Worm (Caenorhabditis elegans): ENCODE measurements around the gene srsx-16.
A peak's percentile ranks its signal among the peaks of the same experiment; 100 is the strongest.

The srsx-16 gene

DNA sequence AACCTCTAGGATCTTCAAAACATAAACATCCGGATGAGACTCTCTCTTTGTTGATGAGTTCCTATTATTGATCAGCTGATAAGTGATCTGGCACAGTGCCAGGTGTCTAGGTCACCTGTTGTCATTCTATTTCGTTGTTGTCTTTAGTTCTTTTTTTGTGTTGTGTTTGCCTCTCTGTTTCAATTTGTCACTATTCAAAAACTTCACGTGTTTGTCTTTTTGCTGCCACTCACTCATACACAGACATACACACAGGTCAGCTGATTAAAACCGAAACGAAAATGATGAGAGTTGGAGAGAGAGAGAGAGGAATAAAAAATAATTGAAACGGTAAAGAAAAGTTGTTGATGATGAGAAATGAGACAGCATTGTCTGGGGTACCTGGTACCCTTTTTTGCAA is 28.4 kb downstream of the srsx-16 start (continued):
- TF ChIP-seq hmg-1.1 (GFP tag; IDR thresholded peaks at IDR 0.05) (peak; percentile 48; the same call in 1 of the 2 replicates), zfp-3 (GFP tag; conservative IDR thresholded peaks at IDR 0.05) (peak; percentile 80), gei-8 (GFP tag; optimal IDR thresholded peaks at IDR 0.05) (peak; percentile 87), ZK337.2 (GFP tag; IDR thresholded peaks at IDR 0.05) (no peak), ztf-11 (tag; optimal IDR thresholded peaks at IDR 0.05) (no peak), daf-16 (GFP tag; optimal IDR thresholded peaks at IDR 0.05) (peak; percentile 92 to 95), daf-16 (tag; optimal IDR thresholded peaks at IDR 0.05) (peak; percentile 99), set-16 (GFP tag; IDR thresholded peaks at IDR 0.05) (0 out of 2 replicates have a peak, but pooled peaks have one; percentile 9), F37D6.2 (tag; optimal IDR thresholded peaks at IDR 0.05) (no peak), nhr-25 (tag; optimal IDR thresholded peaks at IDR 0.05; ENCODE audit: borderline replicate concordance, insufficient read depth) (peak; percentile 58), lsy-2 (tag; optimal IDR thresholded peaks at IDR 0.05) (peak in 1 of 2 experiments; percentile 84), mep-1 (tag; optimal IDR thresholded peaks at IDR 0.05) (peak; percentile 79), T26A8.4 (GFP tag; IDR thresholded peaks at IDR 0.05) (0 out of 2 replicates have a peak, but pooled peaks have one; percentile 46), arid-1 (GFP tag; conservative IDR thresholded peaks at IDR 0.05) (0 out of 2 replicates have a peak, but pooled peaks have one; percentile 38), ceh-20 (GFP tag; IDR thresholded peaks at IDR 0.05) (peak; percentile 69; the same call in 1 of the 2 replicates), dmd-6 (GFP tag; IDR thresholded peaks at IDR 0.05) (peak; percentile 99), hlh-30 (tag; optimal IDR thresholded peaks at IDR 0.05; ENCODE audit: insufficient read depth) (peak; percentile 98), ceh-28 (tag; optimal IDR thresholded peaks at IDR 0.05) (no peak), nhr-6 (tag; optimal IDR thresholded peaks at IDR 0.05) (peak; percentile 37), jun-1 (tag; optimal IDR thresholded peaks at IDR 0.05) (peak; percentile 31), dve-1 (tag; optimal IDR thresholded peaks at IDR 0.05; ENCODE audit: insufficient read depth) (peak; percentile 99), mes-2 (tag; optimal IDR thresholded peaks at IDR 0.05; ENCODE audit: poor library complexity, severe bottlenecking) (peak; percentile 48), aha-1 (tag) (peak; percentile 51), mdt-29 (GFP tag; IDR thresholded peaks at IDR 0.05) (peak; percentile 89), hlh-11 (tag; optimal IDR thresholded peaks at IDR 0.05) (peak; percentile 98), nhr-10 (tag; optimal IDR thresholded peaks at IDR 0.05) (peak; percentile 22), nhr-48 (tag; optimal IDR thresholded peaks at IDR 0.05) (peak; percentile 89), tra-1 (GFP tag; IDR thresholded peaks at IDR 0.05) (peak; percentile 91), lin-13 (GFP tag; optimal IDR thresholded peaks at IDR 0.05) (peak; percentile 48), ama-1 (optimal IDR thresholded peaks at IDR 0.05) (peak; percentile 36), pqm-1 (tag; optimal IDR thresholded peaks at IDR 0.05) (peak; percentile 75), unc-62 (GFP tag; optimal IDR thresholded peaks at IDR 0.05 in 1 of 2) (peak; percentile 43 to 100), unc-62 (tag; optimal IDR thresholded peaks at IDR 0.05) (no peak), rbr-2 (tag; optimal IDR thresholded peaks at IDR 0.05) (no peak), F49E8.2 (tag; optimal IDR thresholded peaks at IDR 0.05; ENCODE audit: borderline replicate concordance) (no peak)

- TF ChIP-seq mdl-1 (tag; optimal IDR thresholded peaks at IDR 0.05) (peak in 1 of 2 experiments; percentile 33), ces-1 (GFP tag; optimal IDR thresholded peaks at IDR 0.05) (no peak), lsy-2 (tag; optimal IDR thresholded peaks at IDR 0.05) (peak in 1 of 2 experiments; percentile 60), dmd-9 (GFP tag; IDR thresholded peaks at IDR 0.05) (no peak), lin-29 (GFP tag; IDR thresholded peaks at IDR 0.05) (no peak), nhr-6 (tag; optimal IDR thresholded peaks at IDR 0.05) (no peak), mxl-2 (GFP tag; conservative IDR thresholded peaks at IDR 0.05) (no peak), fos-1 (tag; optimal IDR thresholded peaks at IDR 0.05) (no peak), nhr-48 (tag; optimal IDR thresholded peaks at IDR 0.05) (peak; percentile 43), madf-9 (GFP tag; conservative IDR thresholded peaks at IDR 0.05) (no peak), daf-16 (GFP tag; optimal IDR thresholded peaks at IDR 0.05) (peak; percentile 7 to 51), daf-16 (tag; optimal IDR thresholded peaks at IDR 0.05) (peak; percentile 97), nhr-10 (tag; optimal IDR thresholded peaks at IDR 0.05) (no peak), snpc-4 (tag; optimal IDR thresholded peaks at IDR 0.05) (no peak), unc-62 (GFP tag; optimal IDR thresholded peaks at IDR 0.05 in 1 of 2) (no peak), unc-62 (tag; optimal IDR thresholded peaks at IDR 0.05) (no peak), daf-12 (tag; optimal IDR thresholded peaks at IDR 0.05) (no peak), pqm-1 (tag; optimal IDR thresholded peaks at IDR 0.05) (peak; percentile 83), nhr-11 (tag; optimal IDR thresholded peaks at IDR 0.05) (no peak), lim-7 (GFP tag; IDR thresholded peaks at IDR 0.05) (no peak), spr-3 (GFP tag; optimal IDR thresholded peaks at IDR 0.05) (no peak), nhr-28 (tag; optimal IDR thresholded peaks at IDR 0.05) (peak; percentile 78), daf-19 (GFP tag; conservative IDR thresholded peaks at IDR 0.05) (no peak), ceh-44 (GFP tag; IDR thresholded peaks at IDR 0.05) (no peak)
Observed at ce11 chrIV:5590120-5590519, 29.4 kb downstream of the srsx-16 start.

All from whole organism, L4 larva.